Fruit fly (Drosophila melanogaster) whole organism, adult: ENCODE measurements around the gene CG31752.

Experiments
- CG11617 ChIP-seq: fragments of 200-800 bp; sonication (Bioruptor generic); optimal IDR thresholded peaks from 2 replicates; lab custom pipeline; 2017; ENCODE audit warnings: mild to moderate bottlenecking, missing biosample characterization, missing genetic modification reagents, missing genetic modification characterization
- CG1620 ChIP-seq: fragments of 200-800 bp; sonication (Bioruptor generic); optimal IDR thresholded peaks from 2 replicates; lab custom pipeline; 2016; ENCODE audit warnings: missing biosample characterization, missing genetic modification characterization
- Crg-1 ChIP-seq: fragments of 200-800 bp; sonication (Bioruptor generic); optimal IDR thresholded peaks from 2 replicates; lab custom pipeline; 2016; ENCODE audit warnings: missing biosample characterization, missing genetic modification characterization
- ovo ChIP-seq: fragments of 200-800 bp; sonication (Bioruptor generic); optimal IDR thresholded peaks from 2 replicates; lab custom pipeline; 2016; ENCODE audit warnings: missing biosample characterization, missing genetic modification characterization
- tj ChIP-seq: fragments of 200-800 bp; sonication (Bioruptor generic); optimal IDR thresholded peaks from 3 replicates; lab custom pipeline; 2017; ENCODE audit warnings: missing biosample characterization, mild to moderate bottlenecking, missing genetic modification characterization, moderate library complexity

DNA sequence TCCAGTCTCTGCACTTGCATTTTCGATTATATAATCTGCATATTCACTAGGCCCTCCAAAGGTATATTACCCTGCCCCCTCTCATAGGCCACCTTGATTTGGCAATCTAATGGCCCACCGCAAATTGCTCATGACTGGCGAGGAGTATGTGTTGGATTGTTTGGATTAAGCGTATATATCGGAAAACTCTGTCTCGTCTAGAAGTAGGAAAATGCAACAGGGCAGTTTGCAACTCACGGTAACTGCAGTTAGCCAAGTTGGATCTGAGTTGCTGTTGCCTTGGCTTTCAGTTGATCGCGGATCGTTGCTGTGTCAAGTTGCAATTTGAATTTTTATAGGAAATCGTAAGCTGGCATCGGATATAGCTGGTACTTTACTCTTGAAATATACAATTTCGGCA lies 22.1 kb downstream of the CG31752 start, which contains the start of gene Ugt36F1:
- TF ChIP-seq CG1620 (GFP tag; lab: Kevin White, UChicago), result no peak
- no peak for TF ChIP-seq Crg-1 (GFP tag; lab: Kevin White, UChicago)
- TF ChIP-seq CG11617, result no peak
- TF ChIP-seq ovo (GFP tag; lab: Kevin White, UChicago), result no peak
- TF ChIP-seq tj (GFP tag; lab: Kevin White, UChicago), result no peak
